Worm (Caenorhabditis elegans): ENCODE results near the gene wdr-54.

ce11 chrX:780027-780426, 48.7 kb upstream of the wdr-54 start:
- TF ChIP-seq mls-2 (tag; optimal IDR thresholded peaks at IDR 0.05) (no peak), tbx-8 (GFP tag; optimal IDR thresholded peaks at IDR 0.05) (no peak)

All from whole organism, mixed stage, embryonic.